Fruit fly (Drosophila melanogaster): ENCODE results near the gene Inx2.

Inx2 gene

DNA sequence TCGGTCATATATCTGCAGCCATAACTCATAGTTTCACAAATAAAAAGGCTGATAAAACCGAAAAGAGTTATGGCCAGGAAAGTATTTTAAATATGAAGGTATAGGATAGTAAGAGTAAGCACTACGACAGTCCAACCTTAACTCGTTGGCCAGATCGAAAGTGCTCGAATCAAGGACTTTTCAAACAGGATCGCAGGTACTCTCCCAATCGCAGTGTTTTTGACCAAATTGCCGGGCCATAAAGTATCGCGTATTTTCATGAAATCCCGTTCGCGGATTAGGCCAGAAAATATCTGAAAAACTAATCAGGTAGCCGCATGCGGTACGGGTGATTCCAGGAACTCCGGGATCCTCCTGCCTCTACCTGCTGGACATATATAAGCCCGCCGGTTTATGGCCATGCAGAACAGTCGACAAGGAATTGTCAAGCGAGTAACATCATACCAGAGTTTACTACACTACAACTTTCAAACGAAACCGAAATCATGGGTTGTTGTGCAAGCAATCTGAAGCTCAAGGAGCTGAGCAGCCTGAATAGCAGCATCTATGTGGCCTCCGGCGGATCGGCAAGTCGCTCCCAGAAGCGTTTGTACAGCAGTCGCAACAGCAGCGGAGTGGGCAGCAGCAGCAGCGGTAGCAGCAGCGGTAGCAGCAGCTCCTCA, 41.9 kb downstream of the Inx2 start, which contains the start of gene CG14427:
Gene CG14427, plus strand, starts transcription at position 399 of the 662 bp plus-strand sequence.
- TF ChIP-seq dl (GFP tag; optimal IDR thresholded peaks at IDR 0.05; ENCODE audit: insufficient read depth in 1 of 2, partially characterized antibody in 2 of 2) (no peak), jim (GFP tag; optimal IDR thresholded peaks at IDR 0.05) (no peak), OdsH (GFP tag; optimal IDR thresholded peaks at IDR 0.05) (no peak), usp (GFP tag; optimal IDR thresholded peaks at IDR 0.05) (no peak), Hr78 (GFP tag; optimal IDR thresholded peaks at IDR 0.05) (no peak), Myc (optimal IDR thresholded peaks at IDR 0.05) (no peak), Abd-B (GFP tag; optimal IDR thresholded peaks at IDR 0.05) (no peak), Hnf4 (GFP tag; optimal IDR thresholded peaks at IDR 0.05) (no peak), CG9705 (GFP tag; optimal IDR thresholded peaks at IDR 0.05) (no peak), brk (GFP tag; optimal IDR thresholded peaks at IDR 0.05) (no peak), dsf (GFP tag; optimal IDR thresholded peaks at IDR 0.05; ENCODE audit: borderline replicate concordance) (no peak), Sp1 (GFP tag; optimal IDR thresholded peaks at IDR 0.05) (no peak), psq (GFP tag; optimal IDR thresholded peaks at IDR 0.05) (no peak), h (GFP tag; optimal IDR thresholded peaks at IDR 0.05) (no peak), CrebA (GFP tag; optimal IDR thresholded peaks at IDR 0.05; ENCODE audit: borderline replicate concordance) (no peak), sage (GFP tag; optimal IDR thresholded peaks at IDR 0.05) (no peak), sv (GFP tag; optimal IDR thresholded peaks at IDR 0.05) (no peak)

DNA sequence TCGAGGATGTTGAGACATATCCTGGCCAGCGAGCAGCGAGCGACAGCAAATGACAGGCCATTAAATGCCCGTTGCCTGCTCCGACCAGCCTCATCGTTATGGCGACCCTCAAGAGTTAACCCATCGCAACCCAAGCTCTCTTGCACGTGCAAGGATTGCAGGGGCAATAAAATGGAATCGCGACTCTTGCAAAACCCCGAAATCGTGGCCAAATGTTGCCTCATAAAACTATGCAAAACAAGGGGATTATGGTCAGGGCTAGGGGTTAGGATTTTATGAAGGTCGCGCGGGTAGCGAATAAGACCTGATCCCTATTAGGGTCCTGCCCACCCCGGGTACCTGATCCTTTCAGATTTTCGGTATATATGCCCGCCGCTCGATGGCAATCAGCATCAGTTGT, 50.6 kb downstream of the Inx2 start, which contains the start of gene nullo:
Gene nullo, plus strand, starts transcription at position 390 of the 400 bp plus-strand sequence.
- TF ChIP-seq Sp1 (GFP tag; optimal IDR thresholded peaks at IDR 0.05) = no peak

All from whole organism, wandering third instar larva.